Worm (Caenorhabditis elegans) whole organism, midembryonic: ENCODE measurements around the gene T28A11.4.

Experiments used
- T22C8.4 ChIP-seq: fragments of 200-800 bp; sonication (Bioruptor generic); IDR thresholded peaks from 2 replicates; pipeline ENCODE4 v1.3.6; 2022; ENCODE audit warnings: missing genetic modification characterization, missing compliant biosample characterization
- cog-1 ChIP-seq: sonication (generic microtip); optimal IDR thresholded peaks from 2 replicates; lab custom pipeline; 2016; ENCODE audit warnings: missing genetic modification characterization, missing compliant biosample characterization
- flt-1 ChIP-seq: fragments of 200-800 bp; sonication (Bioruptor generic); IDR thresholded peaks from 2 replicates; pipeline ENCODE4 v1.3.6; 2022; ENCODE audit warnings: missing genetic modification characterization, missing compliant biosample characterization
- klf-2 ChIP-seq: fragments of 200-800 bp; sonication (Bioruptor generic); conservative IDR thresholded peaks from 2 replicates; pipeline ENCODE4 v1.3.6; 2022; ENCODE audit warnings: missing genetic modification reagents, missing genetic modification characterization, missing compliant biosample characterization
- med-1 ChIP-seq: sonication (generic microtip); optimal IDR thresholded peaks from 2 replicates; lab custom pipeline; 2017; ENCODE audit warnings: missing genetic modification characterization, mild to moderate bottlenecking, missing compliant biosample characterization, antibody characterized with exemption, missing genetic modification reagents; ENCODE audit not compliant: insufficient read depth
- ref-1 ChIP-seq: fragments of 200-800 bp; sonication (Bioruptor generic); conservative IDR thresholded peaks from 2 replicates; pipeline ENCODE4 v1.3.6; 2022; ENCODE audit warnings: missing genetic modification reagents, missing genetic modification characterization, missing compliant biosample characterization
- tab-1 ChIP-seq: fragments of 200-800 bp; sonication (Bioruptor generic); IDR thresholded peaks from 2 replicates; pipeline ENCODE4 v1.3.6; 2022; ENCODE audit warnings: missing genetic modification characterization, missing compliant biosample characterization
- ztf-23 ChIP-seq: fragments of 200-800 bp; sonication (Bioruptor generic); IDR thresholded peaks from 2 replicates; pipeline ENCODE4 v1.3.6; 2022; ENCODE audit warnings: missing genetic modification reagents, missing genetic modification characterization, missing compliant biosample characterization
- ztf-29 ChIP-seq: fragments of 200-800 bp; sonication (Bioruptor generic); IDR thresholded peaks from 2 replicates; pipeline ENCODE4 v1.3.6; 2022; ENCODE audit warnings: missing genetic modification reagents, missing genetic modification characterization, missing compliant biosample characterization

T28A11.4 gene

ce11 chrV:3247515-3247914 lies 26.3 kb upstream of the T28A11.4 start, which contains the start of gene srj-8:
srj-8 (plus strand) TSS chrV:3247815.
- TF ChIP-seq klf-2 (GFP tag; lab: Robert Waterston, UW) (no peak), T22C8.4 (GFP tag; lab: Robert Waterston, UW) (no peak), med-1 (GFP tag; lab: Kevin White, UChicago) (no peak), tab-1 (GFP tag; lab: Robert Waterston, UW) (no peak), cog-1 (no peak), flt-1 (GFP tag; lab: Robert Waterston, UW) (no peak), ztf-29 (GFP tag; lab: Robert Waterston, UW) (no peak)

- no peak for TF ChIP-seq ztf-23 (GFP tag; lab: Robert Waterston, UW)
- TF ChIP-seq T22C8.4 (GFP tag; lab: Robert Waterston, UW), result no peak
- no peak for TF ChIP-seq flt-1 (GFP tag; lab: Robert Waterston, UW)
- TF ChIP-seq med-1 (GFP tag; lab: Kevin White, UChicago), result no peak
- TF ChIP-seq cog-1, result no peak
- TF ChIP-seq tab-1 (GFP tag; lab: Robert Waterston, UW), result no peak
- TF ChIP-seq ztf-29 (GFP tag; lab: Robert Waterston, UW), result no peak
- TF ChIP-seq klf-2 (GFP tag; lab: Robert Waterston, UW), result no peak
- no peak for TF ChIP-seq ref-1
These were observed 23.7 kb upstream of the T28A11.4 start, which contains the start of gene T28A11.13 for ce11 chrV:3250153-3250552. T28A11.13 (minus strand) TSS chrV:3250253.

- TF ChIP-seq ztf-29 (GFP tag; lab: Robert Waterston, UW) (no peak), ztf-23 (GFP tag; lab: Robert Waterston, UW) (no peak), flt-1 (GFP tag; lab: Robert Waterston, UW) (no peak), klf-2 (GFP tag; lab: Robert Waterston, UW) (no peak), T22C8.4 (GFP tag; lab: Robert Waterston, UW) (no peak), cog-1 (no peak), med-1 (GFP tag; lab: Kevin White, UChicago) (no peak), ref-1 (no peak), tab-1 (GFP tag; lab: Robert Waterston, UW) (no peak)
These were observed 17.8 kb upstream of the T28A11.4 start, which contains the start of gene srt-63 for ce11 chrV:3256051-3256450. srt-63 (minus strand) TSS chrV:3256151.

- TF ChIP-seq ztf-23 (GFP tag; lab: Robert Waterston, UW), result no peak
- TF ChIP-seq med-1 (GFP tag; lab: Kevin White, UChicago), result no peak
- TF ChIP-seq klf-2 (GFP tag; lab: Robert Waterston, UW), result no peak
- TF ChIP-seq ref-1, result no peak
- TF ChIP-seq cog-1, result no peak
- no peak for TF ChIP-seq T22C8.4 (GFP tag; lab: Robert Waterston, UW)
- no peak for TF ChIP-seq ztf-29 (GFP tag; lab: Robert Waterston, UW)
- no peak for TF ChIP-seq flt-1 (GFP tag; lab: Robert Waterston, UW)
- TF ChIP-seq tab-1 (GFP tag; lab: Robert Waterston, UW), result no peak
These were observed 17.0 kb upstream of the T28A11.4 start for ce11 chrV:3256809-3257208.

- TF ChIP-seq T22C8.4 (GFP tag; lab: Robert Waterston, UW) (no peak), klf-2 (GFP tag; lab: Robert Waterston, UW) (no peak), ref-1 (no peak), cog-1 (no peak), med-1 (GFP tag; lab: Kevin White, UChicago) (no peak), ztf-23 (GFP tag; lab: Robert Waterston, UW) (no peak), tab-1 (GFP tag; lab: Robert Waterston, UW) (no peak), flt-1 (GFP tag; lab: Robert Waterston, UW) (no peak)
These were observed 16.6 kb upstream of the T28A11.4 start, which contains the start of gene T28A11.22 for ce11 chrV:3257277-3257676. T28A11.22 (plus strand) TSS chrV:3257577.

- TF ChIP-seq ztf-23 (GFP tag; lab: Robert Waterston, UW), result no peak
- no peak for TF ChIP-seq ref-1
- no peak for TF ChIP-seq ztf-29 (GFP tag; lab: Robert Waterston, UW)
These were observed 14.7 kb upstream of the T28A11.4 start, which contains the start of gene T28A11.16 for ce11 chrV:3259168-3259622. T28A11.16 (minus strand) TSS chrV:3259218.

- TF ChIP-seq ztf-23 (GFP tag; lab: Robert Waterston, UW) (no peak), cog-1 (no peak), ztf-29 (GFP tag; lab: Robert Waterston, UW) (no peak), med-1 (GFP tag; lab: Kevin White, UChicago) (no peak), klf-2 (GFP tag; lab: Robert Waterston, UW) (no peak), ref-1 (no peak), T22C8.4 (GFP tag; lab: Robert Waterston, UW) (no peak), flt-1 (GFP tag; lab: Robert Waterston, UW) (no peak), tab-1 (GFP tag; lab: Robert Waterston, UW) (no peak)
These were observed 13.8 kb upstream of the T28A11.4 start, which contains the start of gene srbc-5 for ce11 chrV:3260075-3260474. srbc-5 (plus strand) TSS chrV:3260375.

ce11 chrV:3266189-3266588 lies 7.7 kb upstream of the T28A11.4 start, which contains the start of gene T28A11.17:
T28A11.17 (minus strand) TSS chrV:3266289.
- TF ChIP-seq ztf-23 (GFP tag; lab: Robert Waterston, UW) (no peak), tab-1 (GFP tag; lab: Robert Waterston, UW) (no peak), med-1 (GFP tag; lab: Kevin White, UChicago) (no peak), ztf-29 (GFP tag; lab: Robert Waterston, UW) (no peak), T22C8.4 (GFP tag; lab: Robert Waterston, UW) (no peak), cog-1 (no peak)

ce11 chrV:3267950-3268349 lies 5.9 kb upstream of the T28A11.4 start, which contains the start of gene T28A11.18:
T28A11.18 (minus strand) TSS chrV:3268050.
- no peak for TF ChIP-seq ztf-23 (GFP tag; lab: Robert Waterston, UW)
- no peak for TF ChIP-seq T22C8.4 (GFP tag; lab: Robert Waterston, UW)
- no peak for TF ChIP-seq flt-1 (GFP tag; lab: Robert Waterston, UW)
- no peak for TF ChIP-seq ztf-29 (GFP tag; lab: Robert Waterston, UW)
- no peak for TF ChIP-seq ref-1
- TF ChIP-seq klf-2 (GFP tag; lab: Robert Waterston, UW), result no peak
- TF ChIP-seq tab-1 (GFP tag; lab: Robert Waterston, UW), result no peak
